Worm (Caenorhabditis elegans) whole organism, L3 larva: ENCODE results near the gene fbxa-64.

ENCODE experiments used
- ceh-16 ChIP-seq: sonication (generic microtip); optimal IDR thresholded peaks from 2 replicates; lab custom pipeline; 2017; ENCODE audit warnings: missing biosample characterization, missing genetic modification characterization
- ceh-82 ChIP-seq: fragments of 150-350 bp; optimal IDR thresholded peaks from 2 replicates; lab custom pipeline; 2014; ENCODE audit warnings: missing biosample characterization, missing genetic modification characterization
- ceh-9 ChIP-seq: sonication (generic microtip); optimal IDR thresholded peaks from 2 replicates; lab custom pipeline; 2018; ENCODE audit warnings: missing biosample characterization, missing genetic modification characterization
- daf-12 ChIP-seq: fragments of 150-350 bp; optimal IDR thresholded peaks from 2 replicates; lab custom pipeline; 2014; ENCODE audit warnings: missing biosample characterization, missing genetic modification reagents, missing genetic modification characterization
- fkh-10 ChIP-seq: sonication (generic microtip); optimal IDR thresholded peaks from 2 replicates; lab custom pipeline; 2017; ENCODE audit warnings: missing biosample characterization, missing genetic modification reagents, missing genetic modification characterization
- fkh-2 ChIP-seq: fragments of 150-350 bp; optimal IDR thresholded peaks from 2 replicates; lab custom pipeline; 2014; ENCODE audit warnings: missing biosample characterization, missing genetic modification reagents, missing genetic modification characterization
- nhr-11 ChIP-seq: fragments of 150-350 bp; optimal IDR thresholded peaks from 2 replicates; lab custom pipeline; 2014; ENCODE audit warnings: missing biosample characterization, missing genetic modification characterization
- nhr-12 ChIP-seq: fragments of 150-350 bp; optimal IDR thresholded peaks from 2 replicates; lab custom pipeline; 2014; ENCODE audit warnings: missing biosample characterization, missing genetic modification characterization
- nhr-237 ChIP-seq: fragments of 150-350 bp; optimal IDR thresholded peaks from 2 replicates; lab custom pipeline; 2014; ENCODE audit warnings: missing biosample characterization, missing genetic modification characterization
- nhr-76 ChIP-seq: fragments of 150-350 bp; sonication (generic microtip); optimal IDR thresholded peaks from 5 replicates; lab custom pipeline; 2014; ENCODE audit warnings: missing biosample characterization, missing genetic modification characterization
- tbx-2 ChIP-seq: sonication (generic microtip); optimal IDR thresholded peaks from 2 replicates; lab custom pipeline; 2016; ENCODE audit warnings: mild to moderate bottlenecking, missing genetic modification characterization, missing compliant biosample characterization
- zag-1 ChIP-seq: fragments of 150-350 bp; optimal IDR thresholded peaks from 2 replicates; lab custom pipeline; 2014; ENCODE audit warnings: missing biosample characterization, missing genetic modification characterization
- ztf-11 ChIP-seq: fragments of 150-350 bp; optimal IDR thresholded peaks from 2 replicates; lab custom pipeline; 2014; ENCODE audit warnings: missing biosample characterization, missing genetic modification characterization

DNA sequence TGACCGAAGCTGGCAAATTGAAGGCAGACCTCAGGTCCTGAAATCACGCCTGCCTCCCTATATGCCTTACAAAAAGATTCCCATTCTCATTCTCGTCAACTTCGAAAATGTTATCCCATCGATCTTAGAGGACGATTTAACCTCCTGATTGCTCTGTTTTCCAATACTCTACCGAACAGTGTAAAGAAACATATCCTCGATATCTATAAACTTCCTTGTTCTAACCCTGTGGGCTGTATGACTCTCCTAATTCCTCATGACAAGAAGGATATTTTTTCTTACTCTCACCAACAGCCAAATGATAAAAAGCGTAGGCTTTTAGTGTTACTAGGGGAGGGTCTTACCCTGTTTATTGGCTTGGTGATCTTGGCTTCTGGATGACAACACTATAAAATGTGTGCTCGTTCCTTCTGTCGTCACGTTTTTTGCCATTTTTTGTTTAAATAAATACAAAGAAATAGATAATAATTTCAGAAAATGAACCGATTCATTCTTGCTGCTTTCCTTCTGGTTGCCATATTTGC, 4.3 kb downstream of the fbxa-64 start, which contains the start of gene T28A11.4:
- TF ChIP-seq daf-12 (no peak), zag-1 (no peak), ceh-16 (no peak), nhr-237 (tag; lab: Kevin White, UChicago) (no peak), nhr-76 (no peak), ceh-9 (tag; lab: Kevin White, UChicago) (no peak), fkh-10 (GFP tag; lab: Kevin White, UChicago) (no peak), tbx-2 (no peak), ceh-82 (no peak), nhr-12 (tag; lab: Kevin White, UChicago) (no peak), ztf-11 (no peak), nhr-11 (no peak), fkh-2 (tag; lab: Kevin White, UChicago) (no peak)
